Worm (Caenorhabditis elegans) whole organism, mixed stage, embryonic: ENCODE measurements around the gene flh-1.
"Not testable (repeated sequence)": the region's sequence is repeated elsewhere in the genome, so short reads cannot be mapped to it uniquely, and the experiment has no call there.

ENCODE experiments used
- M03D4.4 ChIP-seq: sonication (generic microtip); optimal IDR thresholded peaks from 2 replicates; lab custom pipeline; 2017; ENCODE audit warnings: mild to moderate bottlenecking, missing genetic modification characterization, missing compliant biosample characterization
- bed-3 ChIP-seq: fragments of 200-800 bp; sonication (Bioruptor generic); optimal IDR thresholded peaks from 3 replicates; lab custom pipeline; 2018; ENCODE audit warnings: mild to moderate bottlenecking, missing genetic modification characterization, moderate library complexity, missing compliant biosample characterization
- blmp-1 ChIP-seq: fragments of 150-350 bp; optimal IDR thresholded peaks from 2 replicates; lab custom pipeline; 2014; ENCODE audit warnings: missing biosample characterization, missing genetic modification characterization
- ceh-39 ChIP-seq: fragments of 150-350 bp; optimal IDR thresholded peaks from 2 replicates; lab custom pipeline; 2014; ENCODE audit warnings: missing biosample characterization, missing genetic modification characterization
- ceh-83 ChIP-seq: fragments of 200-800 bp; sonication (Bioruptor generic); optimal IDR thresholded peaks from 2 replicates; lab custom pipeline; 2018; ENCODE audit warnings: mild to moderate bottlenecking, missing genetic modification characterization, missing compliant biosample characterization
- ces-1 ChIP-seq: fragments of 150-350 bp; optimal IDR thresholded peaks from 2 replicates; lab custom pipeline; 2014; ENCODE audit warnings: missing biosample characterization, missing genetic modification reagents, missing genetic modification characterization
- cnd-1 ChIP-seq: fragments of 200-800 bp; sonication (Bioruptor generic); optimal IDR thresholded peaks from 2 replicates; lab custom pipeline; 2018; ENCODE audit warnings: mild to moderate bottlenecking, missing genetic modification characterization, missing compliant biosample characterization
- drap-1 ChIP-seq: fragments of 200-800 bp; sonication (Bioruptor generic); optimal IDR thresholded peaks from 3 replicates; lab custom pipeline; 2018; ENCODE audit warnings: mild to moderate bottlenecking, missing genetic modification characterization, missing compliant biosample characterization
- elt-1 ChIP-seq: sonication (generic microtip); optimal IDR thresholded peaks from 2 replicates; lab custom pipeline; 2017; ENCODE audit warnings: missing genetic modification characterization, mild to moderate bottlenecking, missing compliant biosample characterization, antibody characterized with exemption, moderate library complexity, borderline replicate concordance; ENCODE audit not compliant: insufficient read depth
- elt-3 ChIP-seq: fragments of 150-350 bp; optimal IDR thresholded peaks from 2 replicates; lab custom pipeline; 2014; ENCODE audit warnings: missing biosample characterization, missing genetic modification characterization
- flh-1 ChIP-seq: fragments of 200-800 bp; sonication (Bioruptor generic); optimal IDR thresholded peaks from 2 replicates; lab custom pipeline; 2018; ENCODE audit warnings: mild to moderate bottlenecking, missing genetic modification characterization, moderate library complexity, missing compliant biosample characterization
- ham-2 ChIP-seq: fragments of 200-800 bp; sonication (Bioruptor generic); optimal IDR thresholded peaks from 2 replicates; lab custom pipeline; 2018; ENCODE audit warnings: mild to moderate bottlenecking, missing genetic modification characterization, missing compliant biosample characterization
- hlh-1 ChIP-seq: fragments of 150-350 bp; optimal IDR thresholded peaks from 2 replicates; lab custom pipeline; 2014; ENCODE audit warnings: missing biosample characterization, missing genetic modification reagents, missing genetic modification characterization
- lin-32 ChIP-seq: fragments of 200-800 bp; sonication (Bioruptor generic); optimal IDR thresholded peaks from 2 replicates; lab custom pipeline; 2018; ENCODE audit warnings: mild to moderate bottlenecking, missing genetic modification characterization, missing compliant biosample characterization
- lsy-2 ChIP-seq: fragments of 150-350 bp; optimal IDR thresholded peaks from 2 replicates; lab custom pipeline; 2014; ENCODE audit warnings: missing biosample characterization, missing genetic modification characterization
- mab-5 ChIP-seq: fragments of 150-350 bp; optimal IDR thresholded peaks from 2 replicates; lab custom pipeline; 2014; ENCODE audit warnings: missing biosample characterization, missing genetic modification characterization
- mep-1 ChIP-seq: fragments of 150-350 bp; optimal IDR thresholded peaks from 2 replicates; lab custom pipeline; 2017; ENCODE audit warnings: missing biosample characterization, missing genetic modification reagents, missing genetic modification characterization, inconsistent platforms
- mls-2 ChIP-seq: sonication (generic microtip); optimal IDR thresholded peaks from 2 replicates; lab custom pipeline; 2016; ENCODE audit warnings: mild to moderate bottlenecking, missing genetic modification characterization, moderate library complexity, missing compliant biosample characterization
- nhr-12 ChIP-seq: fragments of 150-350 bp; optimal IDR thresholded peaks from 2 replicates; lab custom pipeline; 2014; ENCODE audit warnings: missing biosample characterization, missing genetic modification characterization
- nhr-2 ChIP-seq: fragments of 150-350 bp; optimal IDR thresholded peaks from 2 replicates; lab custom pipeline; 2014; ENCODE audit warnings: missing biosample characterization, missing genetic modification characterization
- nhr-76 ChIP-seq: sonication (generic microtip); optimal IDR thresholded peaks from 2 replicates; lab custom pipeline; 2017; ENCODE audit warnings: missing biosample characterization, missing genetic modification characterization
- pha-4 ChIP-seq: fragments of 150-350 bp; optimal IDR thresholded peaks from 2 replicates; lab custom pipeline; 2018; ENCODE audit warnings: missing biosample characterization, missing genetic modification reagents, missing genetic modification characterization
- sem-2 ChIP-seq: fragments of 200-800 bp; sonication (Bioruptor generic); optimal IDR thresholded peaks from 2 replicates; lab custom pipeline; 2018; ENCODE audit warnings: mild to moderate bottlenecking, missing genetic modification characterization, missing compliant biosample characterization
- snpc-4 ChIP-seq: fragments of 150-350 bp; optimal IDR thresholded peaks from 2 replicates; lab custom pipeline; 2014; ENCODE audit warnings: missing biosample characterization, missing genetic modification characterization
- sptf-1 ChIP-seq: sonication (generic microtip); optimal IDR thresholded peaks from 2 replicates; lab custom pipeline; 2017; ENCODE audit warnings: mild to moderate bottlenecking, missing genetic modification characterization, moderate library complexity, missing compliant biosample characterization
- unc-120 ChIP-seq: sonication (generic microtip); optimal IDR thresholded peaks from 2 replicates; lab custom pipeline; 2017; ENCODE audit warnings: missing genetic modification characterization, missing compliant biosample characterization; ENCODE audit not compliant: poor library complexity, severe bottlenecking
- unc-39 ChIP-seq: fragments of 150-350 bp; optimal IDR thresholded peaks from 2 replicates; lab custom pipeline; 2014; ENCODE audit warnings: missing biosample characterization, missing genetic modification characterization
- unc-62 ChIP-seq: fragments of 150-350 bp; optimal IDR thresholded peaks from 2 replicates; lab custom pipeline; 2014; ENCODE audit warnings: missing biosample characterization, missing genetic modification reagents, missing genetic modification characterization
- zip-8 ChIP-seq: fragments of 150-350 bp; optimal IDR thresholded peaks from 2 replicates; lab custom pipeline; 2014; ENCODE audit warnings: missing biosample characterization, missing genetic modification characterization
- ztf-11 ChIP-seq: fragments of 150-350 bp; optimal IDR thresholded peaks from 2 replicates; lab custom pipeline; 2014; ENCODE audit warnings: missing biosample characterization, missing genetic modification characterization

Gene flh-1

DNA sequence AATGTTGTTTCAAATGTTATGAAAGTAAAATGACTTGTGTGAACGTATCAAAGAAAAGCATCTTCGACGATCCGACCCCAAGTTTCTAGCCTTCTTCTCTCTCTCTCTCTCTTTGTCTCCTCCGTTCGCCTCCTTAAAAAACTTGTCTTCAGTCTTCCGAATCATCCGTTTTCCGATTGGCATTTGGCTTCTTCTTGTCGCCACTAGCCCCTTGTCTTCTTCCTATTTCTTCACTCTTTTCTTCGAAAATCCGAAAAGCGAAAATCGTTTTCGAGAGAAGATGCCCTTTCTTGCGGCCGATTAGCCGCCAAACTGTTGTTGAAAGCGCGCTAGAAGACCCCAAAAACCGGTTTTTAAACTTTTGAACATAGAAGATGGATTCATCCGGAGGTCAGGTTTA is 5.5 kb downstream of the flh-1 start:
- peak; percentile 6 for TF ChIP-seq ham-2 (GFP tag; lab: Kevin White, UChicago)
- no peak for TF ChIP-seq elt-3 (tag; lab: Kevin White, UChicago)
- TF ChIP-seq unc-120 = no peak

DNA sequence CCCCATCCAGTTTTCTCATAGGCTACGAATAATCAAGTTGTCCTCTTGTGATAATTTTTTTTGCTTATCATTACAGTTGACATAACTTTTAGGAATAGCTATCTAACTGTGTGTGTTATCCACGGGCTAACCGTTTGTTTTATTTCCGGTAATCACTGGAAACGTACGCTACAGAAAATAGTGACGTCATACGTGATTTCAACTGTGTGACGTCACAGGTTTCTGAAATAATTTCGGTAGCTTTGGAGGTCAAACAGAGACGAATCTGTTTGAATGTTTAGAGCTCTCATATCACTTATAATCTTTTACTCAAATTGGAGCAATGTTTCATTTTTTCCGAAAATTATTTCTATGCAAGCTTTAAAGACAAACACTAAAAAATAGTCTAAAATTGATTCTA is 7.2 kb downstream of the flh-1 start:
- TF ChIP-seq hlh-1 (tag; lab: Kevin White, UChicago) = no peak
- no peak for TF ChIP-seq sem-2 (GFP tag; lab: Kevin White, UChicago)
- TF ChIP-seq zip-8 = peak; percentile 88

DNA sequence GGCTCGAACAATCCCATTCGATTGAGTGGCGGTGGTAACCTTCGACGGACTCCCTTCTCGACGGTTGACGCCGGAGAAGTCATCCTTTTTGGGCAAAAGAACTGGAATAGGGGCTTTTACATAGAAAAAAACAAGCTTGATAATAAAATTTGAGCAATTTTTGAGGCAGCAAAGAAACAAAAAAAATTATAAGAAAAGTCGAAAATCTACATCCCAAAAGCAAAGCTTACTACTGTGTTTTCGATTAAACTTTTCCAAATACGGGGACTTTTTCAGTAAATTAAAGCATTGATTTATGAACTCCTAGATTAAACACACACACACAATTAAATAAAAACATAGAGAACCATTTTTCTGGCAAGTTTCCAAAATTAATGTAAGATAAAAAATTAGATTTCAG is 8.1 kb downstream of the flh-1 start, which contains the start of gene Y11D7A.9:
Gene Y11D7A.9 (minus strand): TSS at position 101 of the 400 bp plus-strand sequence.
- TF ChIP-seq ztf-11 (tag; lab: Kevin White, UChicago) (no peak), hlh-1 (tag; lab: Kevin White, UChicago) (no peak)

DNA sequence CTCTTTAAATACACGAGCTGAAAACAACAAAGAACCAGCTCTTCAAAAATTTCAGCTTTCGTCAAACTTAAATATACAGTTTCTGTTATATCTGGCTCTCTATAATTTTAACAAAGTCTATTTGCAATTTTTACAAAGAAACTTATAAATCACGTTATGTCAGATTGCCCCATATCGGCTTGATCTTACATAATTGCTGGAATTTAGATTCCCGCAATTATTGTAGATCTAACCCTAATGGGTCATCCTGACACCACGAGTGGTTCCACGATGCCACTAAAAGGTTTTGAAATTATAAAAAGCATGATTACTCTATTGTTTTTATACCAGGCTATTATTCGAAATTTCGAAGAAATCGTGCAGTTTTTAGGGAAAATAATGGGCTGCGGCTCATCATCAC is 13.0 kb downstream of the flh-1 start, which contains the start of gene Y11D7A.8:
Gene Y11D7A.8 (plus strand): TSS at position 301 of the 400 bp plus-strand sequence.
- TF ChIP-seq M03D4.4 (tag; lab: Kevin White, UChicago) (no peak), elt-1 (tag; lab: Kevin White, UChicago) (no peak), unc-39 (tag; lab: Kevin White, UChicago) (no peak), mab-5 (tag; lab: Kevin White, UChicago) (no peak), blmp-1 (tag; lab: Kevin White, UChicago) (no peak), sptf-1 (no peak), flh-1 (GFP tag; lab: Kevin White, UChicago) (no peak), ztf-11 (tag; lab: Kevin White, UChicago) (no peak), drap-1 (GFP tag; lab: Kevin White, UChicago) (no peak), lin-32 (GFP tag; lab: Kevin White, UChicago) (no peak), bed-3 (GFP tag; lab: Kevin White, UChicago) (no peak), sem-2 (GFP tag; lab: Kevin White, UChicago) (no peak), ceh-83 (GFP tag; lab: Kevin White, UChicago) (no peak), unc-62 (GFP tag; lab: Kevin White, UChicago) (no peak), snpc-4 (no peak), mls-2 (tag; lab: Kevin White, UChicago) (no peak), ceh-39 (no peak), zip-8 (no peak)

- not testable (repeated sequence) for TF ChIP-seq nhr-76; lin-32 (GFP tag; lab: Kevin White, UChicago); pha-4 (tag; lab: Kevin White, UChicago)
Observed at ce11 chrIV:9249219-9249618, 14.9 kb downstream of the flh-1 start, which contains the start of gene Y11D7A.7. Gene Y11D7A.7, plus strand, starts transcription at chrIV:9249519.

DNA sequence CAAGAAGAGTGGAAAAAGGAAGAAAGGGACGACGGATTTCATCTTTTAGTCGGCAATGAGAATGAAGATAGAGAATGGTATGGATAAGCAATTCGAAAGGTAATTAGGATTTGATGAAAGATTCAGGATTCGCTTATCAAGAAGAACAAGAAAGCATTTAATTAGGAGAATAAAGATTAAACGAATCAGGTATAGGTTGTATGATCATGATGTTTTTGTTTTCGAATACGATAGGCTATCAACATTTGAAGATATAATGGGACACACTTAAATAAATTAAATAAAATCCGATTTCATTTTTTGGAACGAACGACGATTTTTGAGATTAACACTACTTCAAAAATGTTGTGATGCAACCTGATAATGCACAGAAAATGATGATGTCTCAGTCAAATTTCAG is 18.6 kb downstream of the flh-1 start, which contains the start of gene Y11D7A.5:
Gene Y11D7A.5 (minus strand): TSS at position 101 of the 400 bp plus-strand sequence.
- no peak for TF ChIP-seq sem-2 (GFP tag; lab: Kevin White, UChicago)
- TF ChIP-seq hlh-1 (tag; lab: Kevin White, UChicago) = no peak
- no peak for TF ChIP-seq ham-2 (GFP tag; lab: Kevin White, UChicago)
- no peak for TF ChIP-seq snpc-4
- TF ChIP-seq ces-1 (GFP tag; lab: Kevin White, UChicago) = no peak
- TF ChIP-seq nhr-2 (tag; lab: Kevin White, UChicago) = no peak
- TF ChIP-seq mab-5 (tag; lab: Kevin White, UChicago) = no peak
- TF ChIP-seq ceh-83 (GFP tag; lab: Kevin White, UChicago) = no peak
- TF ChIP-seq unc-39 (tag; lab: Kevin White, UChicago) = no peak
- no peak for TF ChIP-seq unc-62 (GFP tag; lab: Kevin White, UChicago)
- no peak for TF ChIP-seq lsy-2
- TF ChIP-seq blmp-1 (tag; lab: Kevin White, UChicago) = no peak
- no peak for TF ChIP-seq bed-3 (GFP tag; lab: Kevin White, UChicago)
- no peak for TF ChIP-seq nhr-12
- TF ChIP-seq M03D4.4 (tag; lab: Kevin White, UChicago) = no peak
- no peak for TF ChIP-seq cnd-1 (tag; lab: Kevin White, UChicago)
- no peak for TF ChIP-seq zip-8
- TF ChIP-seq drap-1 (GFP tag; lab: Kevin White, UChicago) = no peak
- no peak for TF ChIP-seq mep-1 (tag; lab: Kevin White, UChicago)
- no peak for TF ChIP-seq flh-1 (GFP tag; lab: Kevin White, UChicago)
- TF ChIP-seq, all 35 proteins: peak for 0
